Worm (Caenorhabditis elegans): ENCODE data around the gene fbxc-44.

ce11 chrII:4275637-4276252, 38.2 kb upstream of the fbxc-44 start, which contains the start of gene npr-42:
- TF ChIP-seq mdl-1 (tag; optimal IDR thresholded peaks at IDR 0.05), result no peak
- TF ChIP-seq unc-39 (tag; optimal IDR thresholded peaks at IDR 0.05), result no peak
- TF ChIP-seq lin-39 (tag; optimal IDR thresholded peaks at IDR 0.05), result no peak
- TF ChIP-seq ztf-4 (tag; optimal IDR thresholded peaks at IDR 0.05), result no peak
- TF ChIP-seq elt-1 (tag; optimal IDR thresholded peaks at IDR 0.05), result no peak
- TF ChIP-seq ceh-82 (tag; optimal IDR thresholded peaks at IDR 0.05), result no peak
